Worm (Caenorhabditis elegans): ENCODE results near the gene W10G11.2.
A peak's percentile ranks its signal among the peaks of the same experiment; 100 is the strongest.

Gene W10G11.2

ce11 chrII:3520988-3521850 is 40.2 kb downstream of the W10G11.2 start, which contains the start of gene W09G10.9 (continued):
- TF ChIP-seq alr-1 (tag; optimal IDR thresholded peaks at IDR 0.05; ENCODE audit: borderline replicate concordance) (no peak), elt-2 (tag; optimal IDR thresholded peaks at IDR 0.05) (peak; percentile 23), pag-3 (tag; optimal IDR thresholded peaks at IDR 0.05; ENCODE audit: borderline replicate concordance, insufficient read depth) (no peak), dsc-1 (tag; optimal IDR thresholded peaks at IDR 0.05) (peak; percentile 77), lin-15B (tag; optimal IDR thresholded peaks at IDR 0.05) (peak; percentile 13), isw-1 (GFP tag; IDR thresholded peaks at IDR 0.05) (peak; percentile 76), nhr-12 (tag; optimal IDR thresholded peaks at IDR 0.05) (no peak), lin-14 (GFP tag; optimal IDR thresholded peaks at IDR 0.05) (peak; percentile 71), nhr-47 (tag; optimal IDR thresholded peaks at IDR 0.05) (peak; percentile 84), efl-1 (optimal IDR thresholded peaks at IDR 0.05) (peak; percentile 38 to 53), efl-1 (GFP tag; optimal IDR thresholded peaks at IDR 0.05 in 1 of 2) (peak; percentile 29 to 93), nhr-237 (tag; optimal IDR thresholded peaks at IDR 0.05) (no peak), zip-4 (GFP tag; optimal IDR thresholded peaks at IDR 0.05) (peak; percentile 27), nhr-71 (tag; optimal IDR thresholded peaks at IDR 0.05) (peak; percentile 80), irx-1 (tag; optimal IDR thresholded peaks at IDR 0.05) (peak; percentile 40), snu-23 (GFP tag; optimal IDR thresholded peaks at IDR 0.05) (peak; percentile 83), ceh-90 (tag; optimal IDR thresholded peaks at IDR 0.05) (no peak), tbx-2 (tag; optimal IDR thresholded peaks at IDR 0.05) (peak; percentile 66), C16A3.4 (tag; optimal IDR thresholded peaks at IDR 0.05) (peak; percentile 41), nhr-84 (tag; optimal IDR thresholded peaks at IDR 0.05) (no peak), ceh-8 (GFP tag; optimal IDR thresholded peaks at IDR 0.05) (no peak), nhr-77 (tag; optimal IDR thresholded peaks at IDR 0.05) (peak; percentile 52), ces-1 (GFP tag; optimal IDR thresholded peaks at IDR 0.05) (no peak), efl-3 (GFP tag; optimal IDR thresholded peaks at IDR 0.05) (no peak), mep-1 (tag; optimal IDR thresholded peaks at IDR 0.05) (peak; percentile 23), ceh-82 (tag; optimal IDR thresholded peaks at IDR 0.05) (peak; percentile 46 to 63 (median 62)), pqm-1 (tag; optimal IDR thresholded peaks at IDR 0.05) (no peak), sptf-1 (tag; optimal IDR thresholded peaks at IDR 0.05) (no peak), nhr-20 (tag; optimal IDR thresholded peaks at IDR 0.05) (peak; percentile 78), unc-130 (tag; optimal IDR thresholded peaks at IDR 0.05) (peak; percentile 10)

ce11 chrII:3518961-3519544 is 42.4 kb downstream of the W10G11.2 start, which contains the start of gene clec-126:
clec-126 (plus strand) TSS chrII:3519494.
- TF ChIP-seq egl-13 (tag; optimal IDR thresholded peaks at IDR 0.05), result peak; percentile 45
- TF ChIP-seq nhr-47 (tag; optimal IDR thresholded peaks at IDR 0.05), result peak; percentile 83
- peak; percentile 43 for TF ChIP-seq irx-1 (tag; optimal IDR thresholded peaks at IDR 0.05)
- peak; percentile 65 for TF ChIP-seq tbx-2 (tag; optimal IDR thresholded peaks at IDR 0.05)
- TF ChIP-seq mef-2 (tag; optimal IDR thresholded peaks at IDR 0.05), result peak; percentile 15
- TF ChIP-seq ceh-88 (GFP tag; IDR thresholded peaks at IDR 0.05), result 0 out of 2 replicates have a peak, but pooled peaks have one; percentile 33
- peak; percentile 10 for TF ChIP-seq fkh-10 (GFP tag; optimal IDR thresholded peaks at IDR 0.05)
- TF ChIP-seq ztf-4 (tag; optimal IDR thresholded peaks at IDR 0.05), result peak; percentile 64
- peak in 1 of 2 experiments; percentile 52 for TF ChIP-seq ztf-11 (tag; optimal IDR thresholded peaks at IDR 0.05)
- peak; percentile 82 for TF ChIP-seq nhr-85 (tag)
- TF ChIP-seq lin-15B (tag; optimal IDR thresholded peaks at IDR 0.05), result peak; percentile 24
- peak; percentile 65 for TF ChIP-seq elt-2 (tag; optimal IDR thresholded peaks at IDR 0.05)
- TF ChIP-seq vab-15 (tag; optimal IDR thresholded peaks at IDR 0.05), result no peak
- peak; percentile 68 to 81 for TF ChIP-seq lsy-2 (tag; optimal IDR thresholded peaks at IDR 0.05)
- TF ChIP-seq nhr-20 (tag; optimal IDR thresholded peaks at IDR 0.05), result peak; percentile 75
- TF ChIP-seq pag-3 (tag; optimal IDR thresholded peaks at IDR 0.05; ENCODE audit: borderline replicate concordance, insufficient read depth), result no peak
- no peak for TF ChIP-seq hpl-2 (GFP tag; optimal IDR thresholded peaks at IDR 0.05)
- TF ChIP-seq C04F5.9 (tag; optimal IDR thresholded peaks at IDR 0.05), result peak; percentile 29
- no peak for TF ChIP-seq ceh-63 (GFP tag; optimal IDR thresholded peaks at IDR 0.05)
- peak in 2 of 3 experiments; percentile 13 to 37 for TF ChIP-seq ceh-82 (tag; optimal IDR thresholded peaks at IDR 0.05)
- TF ChIP-seq hlh-17 (GFP tag; optimal IDR thresholded peaks at IDR 0.05; ENCODE audit: borderline replicate concordance), result no peak
- TF ChIP-seq aha-1 (tag; optimal IDR thresholded peaks at IDR 0.05), result no peak
- peak; percentile 79 for TF ChIP-seq lin-13 (GFP tag; optimal IDR thresholded peaks at IDR 0.05)
- TF ChIP-seq jun-1 (tag; optimal IDR thresholded peaks at IDR 0.05), result no peak
- TF ChIP-seq isw-1 (GFP tag; IDR thresholded peaks at IDR 0.05), result no peak
- peak; percentile 40 for TF ChIP-seq blmp-1 (tag; optimal IDR thresholded peaks at IDR 0.05)
- TF ChIP-seq fkh-8 (tag; optimal IDR thresholded peaks at IDR 0.05), result peak; percentile 44
- peak; percentile 38 to 59 for TF ChIP-seq efl-1 (optimal IDR thresholded peaks at IDR 0.05)
- TF ChIP-seq efl-1 (GFP tag; optimal IDR thresholded peaks at IDR 0.05 in 1 of 2), result peak; percentile 40 to 93

All from whole organism, L1 larva.